Fruit fly (Drosophila melanogaster): ENCODE measurements around the gene PolrMT.

The PolrMT gene

DNA sequence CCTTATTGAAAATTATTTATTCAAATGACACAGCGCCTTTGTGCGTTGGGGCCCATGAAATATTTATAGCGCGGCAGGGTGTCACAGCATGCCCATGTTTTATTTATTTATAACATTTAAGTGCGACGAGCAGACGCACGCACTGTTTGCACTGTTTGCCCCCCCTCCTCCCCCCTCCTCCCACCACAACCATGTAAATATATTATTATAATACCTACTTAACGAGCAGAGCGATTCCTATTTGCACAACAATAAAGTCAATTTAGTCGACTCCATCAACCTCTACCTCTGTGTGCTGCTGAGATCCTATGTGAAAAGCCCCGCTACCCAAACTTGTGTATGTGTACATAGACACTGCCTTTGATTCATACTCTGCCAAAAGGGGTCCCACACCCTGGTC is 13.4 kb downstream of the PolrMT start (continued):
- TF ChIP-seq klu (GFP tag; IDR thresholded peaks at IDR 0.05) = no peak
- TF ChIP-seq dysf (GFP tag; IDR thresholded peaks at IDR 0.05) = no peak; the same call in 2 of the 3 replicates
- no peak for TF ChIP-seq knrl (GFP tag; IDR thresholded peaks at IDR 0.05; ENCODE audit: partially characterized antibody)
- peak; percentile 87 for TF ChIP-seq ATbp (GFP tag; optimal IDR thresholded peaks at IDR 0.05)
- TF ChIP-seq CG32532 (GFP tag; IDR thresholded peaks at IDR 0.05) = no peak
- no peak for TF ChIP-seq Aef1 (GFP tag; IDR thresholded peaks at IDR 0.05)
- no peak for TF ChIP-seq ac (GFP tag; optimal IDR thresholded peaks at IDR 0.05)
- TF ChIP-seq so (GFP tag; IDR thresholded peaks at IDR 0.05) = no peak
- TF ChIP-seq schlank (tag; optimal IDR thresholded peaks at IDR 0.05) = peak; percentile 7
- peak; percentile 37; the same call in 1 of the 3 replicates for TF ChIP-seq CG11456 (GFP tag; IDR thresholded peaks at IDR 0.05)
- TF ChIP-seq gcm2 (GFP tag; optimal IDR thresholded peaks at IDR 0.05) = no peak
- TF ChIP-seq CHES-1-like (GFP tag; optimal IDR thresholded peaks at IDR 0.05) = no peak
- TF ChIP-seq Atf-2 (GFP tag; optimal IDR thresholded peaks at IDR 0.05) = no peak
- 0 out of 2 replicates have a peak, but pooled peaks have one; percentile 16 for TF ChIP-seq Rfx (GFP tag; IDR thresholded peaks at IDR 0.05)
- TF ChIP-seq phol (tag; optimal IDR thresholded peaks at IDR 0.05) = no peak
- peak; percentile 44 for TF ChIP-seq sens (GFP tag)
- TF ChIP-seq Hr51 (GFP tag; optimal IDR thresholded peaks at IDR 0.05) = peak in 1 of 2 experiments; percentile 1
- TF ChIP-seq crol (GFP tag; IDR thresholded peaks at IDR 0.05) = peak; percentile 53; the same call in 1 of the 2 replicates
- TF ChIP-seq Hr78 (GFP tag; optimal IDR thresholded peaks at IDR 0.05) = peak in 1 of 2 experiments; percentile 68
- TF ChIP-seq org-1 (GFP tag; optimal IDR thresholded peaks at IDR 0.05) = peak; percentile 20
- 0 out of 3 replicates have a peak, but pooled peaks have one; percentile 31 for TF ChIP-seq CG3726 (GFP tag; IDR thresholded peaks at IDR 0.05)
- TF ChIP-seq crc (GFP tag; optimal IDR thresholded peaks at IDR 0.05) = no peak
- TF ChIP-seq slbo (GFP tag; IDR thresholded peaks at IDR 0.05) = no peak
- TF ChIP-seq D19B (GFP tag; optimal IDR thresholded peaks at IDR 0.05) = no peak
- TF ChIP-seq CG31441 (GFP tag; IDR thresholded peaks at IDR 0.05) = peak; percentile 36; the same call in 1 of the 2 replicates
- no peak for TF ChIP-seq E2f2 (GFP tag; IDR thresholded peaks at IDR 0.05)
- no peak for TF ChIP-seq CG16813 (GFP tag; IDR thresholded peaks at IDR 0.05; ENCODE audit: partially characterized antibody)
- TF ChIP-seq CG8924 (tag; optimal IDR thresholded peaks at IDR 0.05) = peak; percentile 27
- TF ChIP-seq Ada2b (GFP tag; IDR thresholded peaks at IDR 0.05) = no peak
- TF ChIP-seq BEAF-32 (GFP tag; optimal IDR thresholded peaks at IDR 0.05) = no peak
- no peak for TF ChIP-seq CG2889 (GFP tag; IDR thresholded peaks at IDR 0.05)
- TF ChIP-seq CG4328 (GFP tag; optimal IDR thresholded peaks at IDR 0.05) = peak; percentile 28
- no peak for TF ChIP-seq CG12104 (GFP tag; optimal IDR thresholded peaks at IDR 0.05)
- TF ChIP-seq mirr (GFP tag; optimal IDR thresholded peaks at IDR 0.05) = no peak
- no peak for TF ChIP-seq h (optimal IDR thresholded peaks at IDR 0.05)
- TF ChIP-seq sob (GFP tag; IDR thresholded peaks at IDR 0.05) = peak; percentile 35; the same call in 1 of the 2 replicates
- peak; percentile 12 for TF ChIP-seq CG1233 (GFP tag; optimal IDR thresholded peaks at IDR 0.05)
- no peak for TF ChIP-seq CG11695 (GFP tag; IDR thresholded peaks at IDR 0.05)
- no peak for TF ChIP-seq Dfd (GFP tag; optimal IDR thresholded peaks at IDR 0.05)
- no peak for TF ChIP-seq ind (GFP tag; optimal IDR thresholded peaks at IDR 0.05)
- peak; percentile 5 for TF ChIP-seq sd (tag; optimal IDR thresholded peaks at IDR 0.05)
- no peak for TF ChIP-seq Nf-YC (tag; optimal IDR thresholded peaks at IDR 0.05)
- TF ChIP-seq nau (GFP tag; optimal IDR thresholded peaks at IDR 0.05) = peak; percentile 40
- no peak for TF ChIP-seq gcm (GFP tag; optimal IDR thresholded peaks at IDR 0.05)
- no peak for TF ChIP-seq Fer2 (tag; optimal IDR thresholded peaks at IDR 0.05)
- TF ChIP-seq CG17361 (GFP tag; IDR thresholded peaks at IDR 0.05) = 0 out of 3 replicates have a peak, but pooled peaks have one; percentile 11
- no peak for TF ChIP-seq emc (GFP tag; optimal IDR thresholded peaks at IDR 0.05)
- no peak for TF ChIP-seq CG9876 (GFP tag; optimal IDR thresholded peaks at IDR 0.05)
- peak in 1 of 2 experiments; percentile 4 for TF ChIP-seq Eip74EF (GFP tag; optimal IDR thresholded peaks at IDR 0.05)
- no peak for TF ChIP-seq Myb (GFP tag; optimal IDR thresholded peaks at IDR 0.05)
- TF ChIP-seq CG17359 (tag; optimal IDR thresholded peaks at IDR 0.05) = peak; percentile 37
